Fruit fly (Drosophila melanogaster) whole organism, embryonic: ENCODE data around the gene CG6290.
A peak's percentile ranks its signal among the peaks of the same experiment; 100 is the strongest.

ENCODE experiments used
- Asciz ChIP-seq: fragments of 200-800 bp; sonication (Bioruptor generic); optimal IDR thresholded peaks from 2 replicates; lab custom pipeline; 2017; ENCODE audit warnings: missing biosample characterization, mild to moderate bottlenecking, missing genetic modification characterization, missing genetic modification reagents
- Bgb ChIP-seq: fragments of 200-800 bp; sonication (Bioruptor generic); IDR thresholded peaks from 2 replicates; pipeline ENCODE4 v1.3.6; 2022; ENCODE audit warnings: missing biosample characterization, missing genetic modification characterization; ENCODE audit not compliant: partially characterized antibody
- CG10959 ChIP-seq: fragments of 200-800 bp; sonication (Bioruptor generic); IDR thresholded peaks from 2 replicates; pipeline ENCODE4 v1.3.6; 2022; ENCODE audit warnings: missing biosample characterization, missing genetic modification characterization
- CG12071 ChIP-seq: fragments of 200-800 bp; sonication (Bioruptor generic); optimal IDR thresholded peaks from 3 replicates; lab custom pipeline; 2018; ENCODE audit warnings: missing biosample characterization, mild to moderate bottlenecking, missing genetic modification characterization
- CG12744 ChIP-seq: fragments of 200-800 bp; sonication (Bioruptor generic); optimal IDR thresholded peaks from 2 replicates; lab custom pipeline; 2016; ENCODE audit warnings: missing biosample characterization, missing genetic modification characterization
- CG12942 ChIP-seq: fragments of 200-800 bp; sonication (Bioruptor generic); optimal IDR thresholded peaks from 3 replicates; lab custom pipeline; 2016; ENCODE audit warnings: missing biosample characterization, missing genetic modification characterization
- CG14050 ChIP-seq: fragments of 200-800 bp; sonication (Bioruptor generic); IDR thresholded peaks from 3 replicates; pipeline ENCODE4 v1.3.6; 2022; ENCODE audit warnings: missing biosample characterization, missing genetic modification characterization
- CG14667 ChIP-seq: fragments of 200-800 bp; sonication (Bioruptor generic); IDR thresholded peaks from 2 replicates; pipeline ENCODE4 v1.3.6; 2022; ENCODE audit warnings: missing biosample characterization, missing genetic modification characterization
- CG1603 ChIP-seq: fragments of 200-800 bp; sonication (Bioruptor generic); optimal IDR thresholded peaks from 2 replicates; lab custom pipeline; 2019; ENCODE audit warnings: missing biosample characterization, mild to moderate bottlenecking, missing genetic modification characterization, moderate library complexity
- CG1647 ChIP-seq: fragments of 200-800 bp; sonication (Bioruptor generic); optimal IDR thresholded peaks from 3 replicates; lab custom pipeline; 2016; ENCODE audit warnings: missing biosample characterization, missing genetic modification characterization
- CG17359 ChIP-seq: fragments of 200-800 bp; sonication (Bioruptor generic); optimal IDR thresholded peaks from 3 replicates; lab custom pipeline; 2018; ENCODE audit warnings: missing biosample characterization, mild to moderate bottlenecking, missing genetic modification characterization, moderate library complexity
- CG18011 ChIP-seq: fragments of 200-800 bp; sonication (Bioruptor generic); optimal IDR thresholded peaks from 2 replicates; lab custom pipeline; 2017; ENCODE audit warnings: missing biosample characterization, missing genetic modification characterization, mild to moderate bottlenecking, moderate library complexity, missing genotype
- CG2116 ChIP-seq: fragments of 200-800 bp; sonication (Bioruptor generic); optimal IDR thresholded peaks from 3 replicates; lab custom pipeline; 2018; ENCODE audit warnings: missing biosample characterization, mild to moderate bottlenecking, missing genetic modification characterization
- CG2199 ChIP-seq: fragments of 200-800 bp; sonication (Bioruptor generic); IDR thresholded peaks from 3 replicates; pipeline ENCODE4 v1.3.6; 2022; ENCODE audit warnings: missing biosample characterization, missing genetic modification characterization
- CG31388 ChIP-seq: fragments of 200-800 bp; sonication (Bioruptor generic); optimal IDR thresholded peaks from 2 replicates; lab custom pipeline; 2016; ENCODE audit warnings: missing biosample characterization, missing genetic modification characterization
- CG3281 ChIP-seq: fragments of 200-800 bp; sonication (Bioruptor generic); optimal IDR thresholded peaks from 3 replicates; lab custom pipeline; 2017; ENCODE audit warnings: missing biosample characterization, mild to moderate bottlenecking, missing genetic modification characterization
- CG43689 ChIP-seq: fragments of 200-800 bp; sonication (Bioruptor generic); IDR thresholded peaks from 2 replicates; pipeline ENCODE4 v1.3.6; 2022; ENCODE audit warnings: missing biosample characterization, missing genetic modification characterization
- CG4424 ChIP-seq: fragments of 200-800 bp; sonication (Bioruptor generic); optimal IDR thresholded peaks from 3 replicates; lab custom pipeline; 2016; ENCODE audit warnings: missing biosample characterization, missing genetic modification characterization
- CG4707 ChIP-seq: fragments of 200-800 bp; sonication (Bioruptor generic); optimal IDR thresholded peaks from 2 replicates; lab custom pipeline; 2018; ENCODE audit warnings: missing biosample characterization, mild to moderate bottlenecking, missing genetic modification characterization, moderate library complexity
- CG7839 ChIP-seq: fragments of 200-800 bp; sonication (Bioruptor generic); optimal IDR thresholded peaks from 3 replicates; lab custom pipeline; 2018; ENCODE audit warnings: missing biosample characterization, mild to moderate bottlenecking, missing genetic modification characterization, moderate library complexity
- CG7987 ChIP-seq: fragments of 200-800 bp; sonication (Bioruptor generic); optimal IDR thresholded peaks from 2 replicates; lab custom pipeline; 2018; ENCODE audit warnings: missing biosample characterization, mild to moderate bottlenecking, missing genetic modification characterization, moderate library complexity
- CTCF ChIP-seq: fragments of 200-800 bp; sonication (Bioruptor generic); optimal IDR thresholded peaks from 2 replicates; lab custom pipeline; 2017; ENCODE audit warnings: missing biosample characterization, mild to moderate bottlenecking, missing genetic modification characterization, moderate library complexity
- CkIIα-i1 ChIP-seq: fragments of 200-800 bp; sonication (Bioruptor generic); IDR thresholded peaks from 2 replicates; pipeline ENCODE4 v1.3.6; 2022; ENCODE audit warnings: missing biosample characterization, missing genetic modification characterization
- E2f2 ChIP-seq: fragments of 200-800 bp; sonication (Bioruptor generic); IDR thresholded peaks from 2 replicates; pipeline ENCODE4 v1.3.6; 2022; ENCODE audit warnings: missing biosample characterization, missing genetic modification characterization
- Gug ChIP-seq: fragments of 200-800 bp; sonication (Bioruptor generic); IDR thresholded peaks from 4 replicates; pipeline ENCODE4 v1.3.6; 2022; ENCODE audit warnings: missing biosample characterization, missing genetic modification characterization
- Hr39 ChIP-seq: fragments of >200 bp; optimal IDR thresholded peaks from 2 replicates; lab custom pipeline; 2017
- Hsf ChIP-seq: fragments of 200-800 bp; sonication (Bioruptor generic); optimal IDR thresholded peaks from 3 replicates; lab custom pipeline; 2016; ENCODE audit warnings: missing biosample characterization, missing genetic modification characterization
- Max ChIP-seq: fragments of 200-800 bp; sonication (Bioruptor generic); optimal IDR thresholded peaks from 2 replicates; lab custom pipeline; 2016; ENCODE audit warnings: missing biosample characterization, mild to moderate bottlenecking, missing genetic modification characterization
- Mrtf ChIP-seq: fragments of 200-800 bp; sonication (Bioruptor generic); IDR thresholded peaks from 3 replicates; pipeline ENCODE4 v1.3.6; 2022; ENCODE audit warnings: missing biosample characterization, missing genetic modification characterization
- Sin3A ChIP-seq: fragments of >200 bp; optimal IDR thresholded peaks from 2 replicates; lab custom pipeline; 2018
- Trl ChIP-seq, 3 experiments: fragments of >200 bp in 2 of 3; fragments of 200-800 bp in 1 of 3; sonication (Bioruptor generic) in 1 of 3; optimal IDR thresholded peaks; 2 replicates in 1 of 3; 3 replicates in 2 of 3; lab custom pipeline; 2016 to 2017; ENCODE audit warnings: missing biosample characterization in 1 of 3, missing genetic modification characterization in 1 of 3
- ara ChIP-seq: fragments of 200-800 bp; sonication (Bioruptor generic); IDR thresholded peaks from 2 replicates; pipeline ENCODE4 v1.3.6; 2022; ENCODE audit warnings: missing biosample characterization, missing genetic modification characterization
- ash1 ChIP-seq: fragments of 200-800 bp; sonication (Bioruptor generic); optimal IDR thresholded peaks from 2 replicates; lab custom pipeline; 2018; ENCODE audit warnings: missing biosample characterization, mild to moderate bottlenecking, missing genetic modification characterization
- esg ChIP-seq: fragments of 200-800 bp; sonication (Bioruptor generic); conservative IDR thresholded peaks from 2 replicates; pipeline ENCODE4 v1.3.6; 2022; ENCODE audit warnings: missing biosample characterization, missing genetic modification characterization
- eyg ChIP-seq: fragments of 200-800 bp; sonication (Bioruptor generic); optimal IDR thresholded peaks from 3 replicates; lab custom pipeline; 2016; ENCODE audit warnings: missing biosample characterization, missing genetic modification characterization
- fd3F ChIP-seq: fragments of 200-800 bp; sonication (Bioruptor generic); optimal IDR thresholded peaks from 2 replicates; lab custom pipeline; 2018; ENCODE audit warnings: missing biosample characterization, mild to moderate bottlenecking, missing genetic modification characterization, moderate library complexity
- gce ChIP-seq: fragments of 200-800 bp; sonication (Bioruptor generic); IDR thresholded peaks from 3 replicates; pipeline ENCODE4 v1.3.6; 2022; ENCODE audit warnings: missing biosample characterization, missing genetic modification characterization
- gcm2 ChIP-seq: fragments of 200-800 bp; sonication (Bioruptor generic); optimal IDR thresholded peaks from 2 replicates; lab custom pipeline; 2016; ENCODE audit warnings: missing biosample characterization, missing genetic modification characterization
- gem ChIP-seq: fragments of 200-800 bp; sonication (Bioruptor generic); optimal IDR thresholded peaks from 2 replicates; lab custom pipeline; 2019; ENCODE audit warnings: missing biosample characterization, mild to moderate bottlenecking, missing genetic modification characterization, moderate library complexity
- hb ChIP-seq: fragments of 200-800 bp; sonication (Bioruptor generic); IDR thresholded peaks from 3 replicates; pipeline ENCODE4 v1.3.6; 2022; ENCODE audit warnings: missing biosample characterization, missing genetic modification characterization; ENCODE audit not compliant: partially characterized antibody
- kah ChIP-seq: fragments of 200-800 bp; sonication (Bioruptor generic); optimal IDR thresholded peaks from 2 replicates; lab custom pipeline; 2018; ENCODE audit warnings: missing biosample characterization, mild to moderate bottlenecking, missing genetic modification characterization
- kay ChIP-seq: fragments of 200-800 bp; sonication (Bioruptor generic); optimal IDR thresholded peaks from 2 replicates; lab custom pipeline; 2016; ENCODE audit warnings: missing biosample characterization, missing genetic modification characterization
- luna ChIP-seq: fragments of 200-800 bp; sonication (Bioruptor generic); optimal IDR thresholded peaks from 2 replicates; lab custom pipeline; 2016; ENCODE audit warnings: missing biosample characterization, missing genetic modification characterization
- phol ChIP-seq: fragments of 200-800 bp; sonication (Bioruptor generic); optimal IDR thresholded peaks from 3 replicates; lab custom pipeline; 2018; ENCODE audit warnings: missing biosample characterization, mild to moderate bottlenecking, missing genetic modification characterization, moderate library complexity
- seq ChIP-seq: fragments of 200-800 bp; sonication (Bioruptor generic); IDR thresholded peaks from 2 replicates; pipeline ENCODE4 v1.3.6; 2022; ENCODE audit warnings: missing biosample characterization, missing genetic modification characterization
- slou ChIP-seq: fragments of 200-800 bp; sonication (Bioruptor generic); optimal IDR thresholded peaks from 3 replicates; lab custom pipeline; 2016; ENCODE audit warnings: missing biosample characterization, missing genetic modification characterization
- sqz ChIP-seq: fragments of 200-800 bp; sonication (Bioruptor generic); optimal IDR thresholded peaks from 3 replicates; lab custom pipeline; 2018; ENCODE audit warnings: missing biosample characterization, mild to moderate bottlenecking, missing genetic modification characterization
- tio ChIP-seq: fragments of 200-800 bp; sonication (Bioruptor generic); optimal IDR thresholded peaks from 2 replicates; lab custom pipeline; 2017; ENCODE audit warnings: missing biosample characterization, missing genetic modification characterization, inconsistent platforms
- tna ChIP-seq: fragments of 200-800 bp; sonication (Bioruptor generic); IDR thresholded peaks from 2 replicates; pipeline ENCODE4 v1.3.6; 2022; ENCODE audit warnings: missing biosample characterization, missing genetic modification characterization; ENCODE audit not compliant: partially characterized antibody
- usp ChIP-seq: fragments of >200 bp; optimal IDR thresholded peaks from 2 replicates; lab custom pipeline; 2017; ENCODE audit warnings: missing biosample characterization, missing genetic modification characterization
- zen ChIP-seq: fragments of 200-800 bp; sonication (Bioruptor generic); optimal IDR thresholded peaks from 3 replicates; lab custom pipeline; 2018; ENCODE audit warnings: missing biosample characterization, mild to moderate bottlenecking, missing genetic modification characterization, moderate library complexity

Gene CG6290

DNA sequence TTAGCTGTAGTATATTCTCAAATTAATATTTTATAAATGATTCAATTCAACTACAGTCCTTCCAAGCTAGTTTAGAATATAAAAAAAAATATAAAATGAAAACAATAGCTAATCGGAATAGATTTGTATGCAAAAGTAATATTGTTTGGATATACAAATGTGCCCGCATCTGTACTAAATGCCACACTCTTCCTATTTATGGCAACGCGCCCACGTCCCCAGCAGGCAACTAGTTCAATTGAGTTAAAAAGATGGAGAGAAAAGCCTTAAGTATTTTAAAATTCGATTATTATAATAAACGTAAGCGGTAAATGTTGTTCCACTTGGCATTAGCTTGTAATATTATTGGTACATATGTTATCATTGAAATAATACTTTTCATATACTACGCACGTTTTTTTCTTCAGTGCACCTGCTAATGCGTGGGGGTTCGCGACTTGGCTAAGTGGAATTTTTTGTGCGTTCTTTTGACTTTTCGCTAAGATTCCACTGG lies 31.7 kb upstream of the CG6290 start (continued):
- TF ChIP-seq CG4424 (GFP tag; lab: Kevin White, UChicago) (peak; percentile 77), ara (GFP tag; lab: Robert Waterston, UW) (no peak), CG1647 (GFP tag; lab: Kevin White, UChicago) (peak; percentile 25), phol (tag; lab: Kevin White, UChicago) (peak; percentile 86), CG10959 (GFP tag; lab: Robert Waterston, UW) (no peak), CG2199 (GFP tag; lab: Robert Waterston, UW) (no peak), luna (GFP tag; lab: Kevin White, UChicago) (no peak), CG12071 (GFP tag; lab: Kevin White, UChicago) (peak; percentile 14), CG14050 (GFP tag; lab: Robert Waterston, UW) (peak; percentile 9; the same call in 1 of the 3 replicates), Bgb (GFP tag; lab: Robert Waterston, UW) (no peak), Asciz (peak; percentile 58), CTCF (GFP tag; lab: Kevin White, UChicago) (no peak), CG2116 (no peak), tna (GFP tag; lab: Robert Waterston, UW) (no peak), usp (GFP tag; lab: Kevin White, UChicago) (no peak), Trl (optimal IDR thresholded peaks at IDR 0.05; lab: Kevin White, UChicago) (no peak), Trl (GFP tag; optimal IDR thresholded peaks at IDR 0.05; lab: Kevin White, UChicago) (peak; percentile 20), Gug (GFP tag; lab: Robert Waterston, UW) (0 out of 4 replicates have a peak, but pooled peaks have one; percentile 19), E2f2 (GFP tag; lab: Robert Waterston, UW) (peak; percentile 35; the same call in 1 of the 2 replicates), tio (GFP tag; lab: Kevin White, UChicago) (peak; percentile 88), gem (tag; lab: Kevin White, UChicago) (peak; percentile 87), CG12744 (GFP tag; lab: Kevin White, UChicago) (no peak), CkIIα-i1 (GFP tag; lab: Robert Waterston, UW) (no peak), ash1 (GFP tag; lab: Kevin White, UChicago) (no peak), Max (GFP tag; lab: Kevin White, UChicago) (peak; percentile 52), hb (GFP tag; lab: Robert Waterston, UW) (no peak), sqz (GFP tag; lab: Kevin White, UChicago) (peak; percentile 5), CG12942 (peak; percentile 64), CG43689 (GFP tag; lab: Robert Waterston, UW) (peak; percentile 40; the same call in 1 of the 2 replicates), Hr39 (lab: Kevin White, UChicago) (no peak), eyg (GFP tag; lab: Kevin White, UChicago) (no peak), seq (GFP tag; lab: Robert Waterston, UW) (0 out of 2 replicates have a peak, but pooled peaks have one; percentile 17), Hsf (peak; percentile 70), fd3F (GFP tag; lab: Kevin White, UChicago) (peak; percentile 35), slou (GFP tag; lab: Kevin White, UChicago) (peak; percentile 14), CG7987 (GFP tag; lab: Kevin White, UChicago) (no peak), kah (GFP tag; lab: Kevin White, UChicago) (peak; percentile 15), zen (tag; lab: Kevin White, UChicago) (no peak), esg (peak; percentile 39; the same call in 1 of the 2 replicates), Sin3A (no peak), CG18011 (GFP tag; lab: Kevin White, UChicago) (peak; percentile 22), gcm2 (GFP tag; lab: Kevin White, UChicago) (peak; percentile 25), CG3281 (peak; percentile 68), gce (GFP tag; lab: Robert Waterston, UW) (no peak; the same call in 2 of the 3 replicates), CG17359 (tag; lab: Kevin White, UChicago) (peak; percentile 73), CG1603 (tag; lab: Kevin White, UChicago) (peak; percentile 56), Mrtf (GFP tag; lab: Robert Waterston, UW) (0 out of 3 replicates have a peak, but pooled peaks have one; percentile 21), CG14667 (GFP tag; lab: Robert Waterston, UW) (no peak), kay (GFP tag; lab: Kevin White, UChicago) (peak; percentile 22), CG4707 (GFP tag; lab: Kevin White, UChicago) (no peak), CG31388 (no peak), CG7839 (tag; lab: Kevin White, UChicago) (peak; percentile 83)
